Worm (Caenorhabditis elegans) whole organism, L1 larva: ENCODE measurements around the gene T05A7.7.

Source experiments
- ama-1 ChIP-seq: fragments of 150-350 bp; optimal IDR thresholded peaks from 2 replicates; lab custom pipeline; 2014
- ceh-82 ChIP-seq, 3 experiments: fragments of 150-350 bp in 1 of 3; sonication (generic microtip) in 2 of 3; optimal IDR thresholded peaks; 2 replicates each; lab custom pipeline; 2014 to 2017; ENCODE audit warnings: missing biosample characterization in 3 of 3, missing genetic modification characterization in 3 of 3
- dsc-1 ChIP-seq: sonication (generic microtip); optimal IDR thresholded peaks from 2 replicates; lab custom pipeline; 2016; ENCODE audit warnings: mild to moderate bottlenecking, missing genetic modification characterization, missing compliant biosample characterization
- lin-35 ChIP-seq, 2 experiments: fragments of 150-350 bp; optimal IDR thresholded peaks; 2 replicates each; lab custom pipeline; 2014; ENCODE audit warnings: missing biosample characterization in 2 of 2, missing genetic modification characterization in 2 of 2, missing genetic modification reagents in 2 of 2
- lin-39 ChIP-seq: fragments of 150-350 bp; optimal IDR thresholded peaks from 2 replicates; lab custom pipeline; 2014; ENCODE audit warnings: missing biosample characterization, missing genetic modification reagents, missing genetic modification characterization
- lir-3 ChIP-seq: sonication (generic microtip); optimal IDR thresholded peaks from 2 replicates; lab custom pipeline; 2016; ENCODE audit warnings: mild to moderate bottlenecking, missing genetic modification characterization, moderate library complexity, missing compliant biosample characterization; ENCODE audit not compliant: poor library complexity
- tlp-1 ChIP-seq: fragments of 150-350 bp; optimal IDR thresholded peaks from 2 replicates; lab custom pipeline; 2014; ENCODE audit warnings: missing biosample characterization, missing genetic modification characterization
- zip-4 ChIP-seq: fragments of 200-800 bp; sonication (Bioruptor generic); optimal IDR thresholded peaks from 2 replicates; lab custom pipeline; 2018; ENCODE audit warnings: mild to moderate bottlenecking, missing genetic modification characterization, moderate library complexity, missing compliant biosample characterization

DNA sequence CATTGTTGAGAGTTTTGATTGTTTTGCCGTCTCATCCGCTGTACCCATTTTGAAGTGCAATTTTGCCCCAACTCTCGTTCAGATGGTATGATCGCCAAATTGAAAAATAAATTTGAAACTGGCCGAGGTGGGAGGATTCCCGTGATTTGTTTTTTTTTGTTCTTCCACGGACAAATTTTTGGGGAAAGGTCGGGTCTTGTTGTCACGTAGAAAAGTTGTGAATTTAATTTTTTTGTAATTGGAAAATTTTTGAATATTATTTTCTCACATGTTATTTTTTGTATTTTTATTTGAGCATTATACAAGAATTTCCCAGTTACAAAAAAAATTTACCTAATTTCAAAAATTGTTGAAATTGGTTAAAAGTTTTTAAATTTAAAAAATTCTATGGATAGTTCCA, 9.6 kb downstream of the T05A7.7 start, which contains the start of gene T05A7.6:
- no peak for TF ChIP-seq ama-1 (lab: Kevin White, UChicago)
- no peak for TF ChIP-seq tlp-1 (tag; lab: Kevin White, UChicago)
- no peak for TF ChIP-seq zip-4 (GFP tag; lab: Kevin White, UChicago)
- TF ChIP-seq lin-39 (tag; lab: Kevin White, UChicago): no peak
- no peak for TF ChIP-seq ceh-82 (tag; optimal IDR thresholded peaks at IDR 0.05; lab: Kevin White, UChicago)
- no peak for TF ChIP-seq lir-3
- TF ChIP-seq dsc-1 (tag; lab: Kevin White, UChicago): no peak
- TF ChIP-seq lin-35 (GFP tag; optimal IDR thresholded peaks at IDR 0.05; lab: Kevin White, UChicago): no peak
